ENCODE assay signal across 6 worm cellular contexts in the genomic region with DNA sequence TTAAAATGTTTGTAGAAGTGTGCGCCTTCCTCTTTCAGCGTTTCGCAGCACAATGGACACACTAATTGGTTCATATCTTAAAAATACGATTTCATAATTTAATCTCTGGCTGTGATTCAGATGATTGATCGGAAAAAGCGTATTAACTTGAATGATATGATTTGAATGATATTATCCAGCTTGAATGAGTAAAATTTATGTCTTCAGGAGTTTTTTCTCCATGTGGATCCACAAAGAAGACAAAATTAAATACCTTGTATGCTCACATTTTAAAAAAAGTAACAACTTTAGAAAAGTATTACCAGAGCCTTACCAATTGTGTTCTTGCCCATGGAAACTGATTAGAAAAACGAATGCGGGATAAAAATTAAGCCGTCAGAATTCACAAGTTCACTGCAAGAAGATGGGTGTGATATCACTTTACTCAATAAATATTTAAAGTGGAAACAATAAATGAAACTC.
A peak's percentile ranks its signal among the peaks of the same experiment; 100 is the strongest.
TF ChIP-seq lines count a peak whose summit lies in the region.

A gene (minus strand): TSS at position 76 of the 462 bp plus-strand sequence.

TF ChIP-seq in whole organism, L1 larva, 84 proteins besides CTCF, POLR2A, EP300 and RAD21 (continues in another document):
- TF ChIP-seq snu-23 (GFP tag; optimal IDR thresholded peaks at IDR 0.05; lab: Kevin White, UChicago): peak; percentile 24
- no peak for TF ChIP-seq sox-4 (tag; optimal IDR thresholded peaks at IDR 0.05; lab: Kevin White, UChicago)
- no peak for TF ChIP-seq fos-1 (tag; optimal IDR thresholded peaks at IDR 0.05; lab: Kevin White, UChicago)
- peak; percentile 20 for TF ChIP-seq swsn-7 (tag; optimal IDR thresholded peaks at IDR 0.05; lab: Kevin White, UChicago)
- TF ChIP-seq unc-130 (tag; optimal IDR thresholded peaks at IDR 0.05; lab: Kevin White, UChicago): no peak
- TF ChIP-seq aly-2 (tag; optimal IDR thresholded peaks at IDR 0.05; lab: Kevin White, UChicago): peak; percentile 51
- 0 out of 2 replicates have a peak, but pooled peaks have one; percentile 12 for TF ChIP-seq nhr-19 (GFP tag; conservative IDR thresholded peaks at IDR 0.05; lab: Robert Waterston, UW)
- TF ChIP-seq mep-1 (tag; optimal IDR thresholded peaks at IDR 0.05; lab: Kevin White, UChicago): peak; percentile 40
- no peak for TF ChIP-seq Y116A8C.19 (tag; optimal IDR thresholded peaks at IDR 0.05; lab: Kevin White, UChicago; ENCODE audit: borderline replicate concordance)
- TF ChIP-seq hlh-17 (GFP tag; optimal IDR thresholded peaks at IDR 0.05; lab: Kevin White, UChicago; ENCODE audit: borderline replicate concordance): no peak
- TF ChIP-seq zip-4 (GFP tag; optimal IDR thresholded peaks at IDR 0.05; lab: Kevin White, UChicago): no peak
- no peak for TF ChIP-seq nhr-77 (tag; optimal IDR thresholded peaks at IDR 0.05; lab: Kevin White, UChicago)
- peak; percentile 23 for TF ChIP-seq dsc-1 (tag; optimal IDR thresholded peaks at IDR 0.05; lab: Kevin White, UChicago)
- TF ChIP-seq nhr-76 (tag; optimal IDR thresholded peaks at IDR 0.05; lab: Kevin White, UChicago): no peak

TF ChIP-seq in whole organism, L2 larva, 48 proteins besides CTCF, POLR2A, EP300 and RAD21 (continues in another document):
- TF ChIP-seq ztf-4 (tag; optimal IDR thresholded peaks at IDR 0.05; lab: Kevin White, UChicago) (peak; percentile 31), sma-9 (GFP tag; optimal IDR thresholded peaks at IDR 0.05; lab: Kevin White, UChicago) (no peak), sma-9 (tag; optimal IDR thresholded peaks at IDR 0.05; lab: Kevin White, UChicago) (no peak), ztf-1 (GFP tag; conservative IDR thresholded peaks at IDR 0.05; lab: Robert Waterston, UW) (no peak), lin-39 (tag; optimal IDR thresholded peaks at IDR 0.05; lab: Kevin White, UChicago) (no peak), C34F6.9 (tag; optimal IDR thresholded peaks at IDR 0.05; lab: Kevin White, UChicago) (peak; percentile 25), zag-1 (tag; optimal IDR thresholded peaks at IDR 0.05; lab: Kevin White, UChicago) (no peak), gmeb-1 (tag; optimal IDR thresholded peaks at IDR 0.05; lab: Kevin White, UChicago) (no peak), blmp-1 (tag; optimal IDR thresholded peaks at IDR 0.05; lab: Kevin White, UChicago; ENCODE audit: insufficient read depth) (no peak), nhr-11 (tag; optimal IDR thresholded peaks at IDR 0.05; lab: Kevin White, UChicago) (no peak), ceh-82 (tag; optimal IDR thresholded peaks at IDR 0.05; lab: Kevin White, UChicago) (no peak), unc-55 (GFP tag; optimal IDR thresholded peaks at IDR 0.05; lab: Kevin White, UChicago) (no peak), nhr-129 (tag; optimal IDR thresholded peaks at IDR 0.05; lab: Kevin White, UChicago) (no peak), ztf-11 (tag; optimal IDR thresholded peaks at IDR 0.05; lab: Kevin White, UChicago) (no peak), sem-4 (tag; optimal IDR thresholded peaks at IDR 0.05; lab: Kevin White, UChicago) (no peak)

TF ChIP-seq in whole organism, L3 larva, 47 proteins besides CTCF, POLR2A, EP300 and RAD21:
- peak; percentile 27 for TF ChIP-seq elt-2 (tag; optimal IDR thresholded peaks at IDR 0.05; lab: Kevin White, UChicago)
- TF ChIP-seq fos-1 (tag; optimal IDR thresholded peaks at IDR 0.05; lab: Kevin White, UChicago): no peak
- TF ChIP-seq ceh-16 (tag; optimal IDR thresholded peaks at IDR 0.05; lab: Kevin White, UChicago): no peak
- no peak for TF ChIP-seq ceh-82 (tag; optimal IDR thresholded peaks at IDR 0.05; lab: Kevin White, UChicago)
- peak; percentile 12 for TF ChIP-seq nhr-25 (tag; optimal IDR thresholded peaks at IDR 0.05; lab: Kevin White, UChicago)
- no peak for TF ChIP-seq nhr-67 (tag; optimal IDR thresholded peaks at IDR 0.05; lab: Kevin White, UChicago)
- TF ChIP-seq jun-1 (tag; optimal IDR thresholded peaks at IDR 0.05; lab: Kevin White, UChicago): no peak
- no peak for TF ChIP-seq mdl-1 (tag; optimal IDR thresholded peaks at IDR 0.05; lab: Kevin White, UChicago)
- peak; percentile 15 for TF ChIP-seq tbx-2 (tag; optimal IDR thresholded peaks at IDR 0.05; lab: Kevin White, UChicago)
- no peak for TF ChIP-seq ztf-11 (tag; optimal IDR thresholded peaks at IDR 0.05; lab: Kevin White, UChicago)
- no peak for TF ChIP-seq nhr-11 (tag; optimal IDR thresholded peaks at IDR 0.05; lab: Kevin White, UChicago)
- TF ChIP-seq nhr-28 (tag; optimal IDR thresholded peaks at IDR 0.05; lab: Kevin White, UChicago): no peak
- peak; percentile 17 for TF ChIP-seq pha-4 (tag; optimal IDR thresholded peaks at IDR 0.05; lab: Kevin White, UChicago)
- TF ChIP-seq eor-1 (tag; optimal IDR thresholded peaks at IDR 0.05; lab: Kevin White, UChicago): no peak
TF ChIP-seq in whole organism, L3 larva: peak in this region for 4.

TF ChIP-seq in whole organism, L4 larva, 104 proteins besides CTCF, POLR2A, EP300 and RAD21 (continues in another document):
- TF ChIP-seq daf-16 (GFP tag; optimal IDR thresholded peaks at IDR 0.05; lab: Kevin White, UChicago) (no peak), daf-16 (tag; optimal IDR thresholded peaks at IDR 0.05; lab: Kevin White, UChicago) (peak; percentile 0), hmg-1.1 (GFP tag; IDR thresholded peaks at IDR 0.05; lab: Robert Waterston, UW) (0 out of 2 replicates have a peak, but pooled peaks have one; percentile 21), pha-4 (GFP tag; IDR thresholded peaks at IDR 0.05; lab: Robert Waterston, UW) (peak; percentile 43; the same call in 1 of the 2 replicates), pha-4 (tag; optimal IDR thresholded peaks at IDR 0.05; lab: Kevin White, UChicago) (no peak), Y48G9A.11 (GFP tag; IDR thresholded peaks at IDR 0.05; lab: Robert Waterston, UW) (peak; percentile 65; the same call in 1 of the 2 replicates), spr-3 (GFP tag; optimal IDR thresholded peaks at IDR 0.05; lab: Kevin White, UChicago) (peak; percentile 10), skn-1 (tag; optimal IDR thresholded peaks at IDR 0.05; lab: Kevin White, UChicago) (no peak), dmd-6 (GFP tag; IDR thresholded peaks at IDR 0.05; lab: Robert Waterston, UW) (0 out of 2 replicates have a peak, but pooled peaks have one; percentile 6), mes-2 (tag; optimal IDR thresholded peaks at IDR 0.05; lab: Kevin White, UChicago; ENCODE audit: poor library complexity, severe bottlenecking) (no peak), hlh-30 (tag; optimal IDR thresholded peaks at IDR 0.05; lab: Kevin White, UChicago; ENCODE audit: insufficient read depth) (no peak), dve-1 (tag; optimal IDR thresholded peaks at IDR 0.05; lab: Kevin White, UChicago; ENCODE audit: insufficient read depth) (peak; percentile 11), aha-1 (tag; lab: Kevin White, UChicago) (peak; percentile 19), Y75B8A.6 (GFP tag; IDR thresholded peaks at IDR 0.05; lab: Robert Waterston, UW) (peak; percentile 54; the same call in 1 of the 2 replicates)

TF ChIP-seq in whole organism, mixed stage, embryonic, 35 proteins besides CTCF, POLR2A, EP300 and RAD21:
- TF ChIP-seq snpc-4 (tag; optimal IDR thresholded peaks at IDR 0.05; lab: Kevin White, UChicago): no peak
- peak; percentile 3 for TF ChIP-seq ces-1 (GFP tag; optimal IDR thresholded peaks at IDR 0.05; lab: Kevin White, UChicago)

TF ChIP-seq in whole organism, young adult, 124 proteins besides CTCF, POLR2A, EP300 and RAD21 (continues in another document):
- TF ChIP-seq ztf-25 (GFP tag; IDR thresholded peaks at IDR 0.05; lab: Robert Waterston, UW) (no peak), lin-40 (tag; optimal IDR thresholded peaks at IDR 0.05; lab: Kevin White, UChicago) (no peak), Y53F4B.3 (GFP tag; IDR thresholded peaks at IDR 0.05; lab: Robert Waterston, UW) (no peak), ztf-28 (GFP tag; IDR thresholded peaks at IDR 0.05; lab: Robert Waterston, UW) (no peak), cebp-2 (GFP tag; IDR thresholded peaks at IDR 0.05; lab: Robert Waterston, UW) (no peak), Y79H2A.3 (GFP tag; conservative IDR thresholded peaks at IDR 0.05; lab: Robert Waterston, UW) (no peak), nhr-120 (GFP tag; IDR thresholded peaks at IDR 0.05; lab: Robert Waterston, UW) (no peak), Y56A3A.18 (GFP tag; IDR thresholded peaks at IDR 0.05; lab: Robert Waterston, UW) (no peak), C17E4.6 (GFP tag; IDR thresholded peaks at IDR 0.05; lab: Robert Waterston, UW) (no peak), F23B12.7 (tag; optimal IDR thresholded peaks at IDR 0.05; lab: Kevin White, UChicago; ENCODE audit: insufficient read depth) (no peak), snpc-1.3 (tag; optimal IDR thresholded peaks at IDR 0.05; lab: Kevin White, UChicago; ENCODE audit: insufficient read depth) (no peak), F52B5.7 (tag; optimal IDR thresholded peaks at IDR 0.05; lab: Kevin White, UChicago) (peak; percentile 10), K12H6.12 (tag; optimal IDR thresholded peaks at IDR 0.05; lab: Kevin White, UChicago) (no peak), nfya-2 (GFP tag; IDR thresholded peaks at IDR 0.05; lab: Robert Waterston, UW) (no peak), F22D6.2 (tag; optimal IDR thresholded peaks at IDR 0.05; lab: Kevin White, UChicago) (no peak), zim-3 (tag; optimal IDR thresholded peaks at IDR 0.05; lab: Kevin White, UChicago) (peak; percentile 31), tbx-9 (tag; optimal IDR thresholded peaks at IDR 0.05; lab: Kevin White, UChicago; ENCODE audit: borderline replicate concordance) (no peak), lin-35 (GFP tag; optimal IDR thresholded peaks at IDR 0.05; lab: Kevin White, UChicago) (peak in 1 of 3 experiments; percentile 22), F33H1.4 (GFP tag; IDR thresholded peaks at IDR 0.05; lab: Robert Waterston, UW) (no peak; the same call in 1 of the 2 replicates), madf-8 (GFP tag; conservative IDR thresholded peaks at IDR 0.05; lab: Robert Waterston, UW) (no peak), nhr-80 (tag; optimal IDR thresholded peaks at IDR 0.05; lab: Kevin White, UChicago) (no peak), gei-17 (GFP tag; optimal IDR thresholded peaks at IDR 0.05; lab: Kevin White, UChicago) (no peak), nhr-27 (tag; optimal IDR thresholded peaks at IDR 0.05; lab: Kevin White, UChicago) (no peak), atf-7 (tag; optimal IDR thresholded peaks at IDR 0.05; lab: Kevin White, UChicago) (peak; percentile 31), ceh-91 (GFP tag; IDR thresholded peaks at IDR 0.05; lab: Robert Waterston, UW) (no peak), B0035.1 (tag; optimal IDR thresholded peaks at IDR 0.05; lab: Kevin White, UChicago) (no peak), egrh-3 (GFP tag; IDR thresholded peaks at IDR 0.05; lab: Robert Waterston, UW) (no peak), tlf-1 (GFP tag; optimal IDR thresholded peaks at IDR 0.05; lab: Kevin White, UChicago) (peak; percentile 29), F57A8.1 (GFP tag; optimal IDR thresholded peaks at IDR 0.05; lab: Kevin White, UChicago) (no peak), B0019.2 (GFP tag; conservative IDR thresholded peaks at IDR 0.05; lab: Robert Waterston, UW) (no peak), ceh-58 (GFP tag; IDR thresholded peaks at IDR 0.05; lab: Robert Waterston, UW) (no peak), Y53G8AR.9 (GFP tag; conservative IDR thresholded peaks at IDR 0.05; lab: Robert Waterston, UW) (peak; percentile 66; the same call in 1 of the 2 replicates), ceh-27 (GFP tag; optimal IDR thresholded peaks at IDR 0.05; lab: Kevin White, UChicago) (no peak)
